Worm (Caenorhabditis elegans): ENCODE results near the gene sru-42.

DNA sequence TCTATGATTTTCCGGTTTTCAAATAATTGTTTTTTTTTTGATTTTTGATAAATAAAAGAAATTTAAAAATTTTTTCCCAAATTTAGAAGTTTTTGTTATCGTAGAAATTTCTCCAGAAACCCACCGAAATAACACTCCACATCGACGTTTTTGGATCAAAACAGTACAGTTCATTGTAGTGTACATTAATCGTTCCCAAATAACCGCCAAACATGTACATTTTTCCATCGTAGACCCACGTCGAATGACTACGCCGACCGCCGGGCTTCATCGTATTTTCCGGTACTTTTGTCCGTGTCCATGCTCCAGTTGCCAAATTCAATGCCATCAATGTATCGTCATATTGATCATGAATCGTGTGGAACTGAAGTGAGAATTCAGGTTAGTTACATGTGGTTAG is 3.9 kb downstream of the sru-42 start, which contains the start of gene F53E4.2:
- TF ChIP-seq ctbp-1 (GFP tag; IDR thresholded peaks at IDR 0.05) (no peak), nhr-76 (tag; optimal IDR thresholded peaks at IDR 0.05) (no peak), aly-2 (tag; optimal IDR thresholded peaks at IDR 0.05) (no peak), skn-1 (tag; optimal IDR thresholded peaks at IDR 0.05) (no peak), nhr-237 (tag; optimal IDR thresholded peaks at IDR 0.05) (no peak), cey-2 (tag; optimal IDR thresholded peaks at IDR 0.05; ENCODE audit: borderline replicate concordance, insufficient read depth) (no peak), ztf-11 (tag; optimal IDR thresholded peaks at IDR 0.05) (no peak), ces-1 (GFP tag; optimal IDR thresholded peaks at IDR 0.05) (no peak), T26A8.4 (GFP tag; IDR thresholded peaks at IDR 0.05) (no peak), nhr-48 (tag; optimal IDR thresholded peaks at IDR 0.05) (no peak), fkh-10 (GFP tag; optimal IDR thresholded peaks at IDR 0.05) (no peak)
